1 fruit fly cellular context compared by ENCODE assay signal in genomic region chrX:262836-263235, dm6.
TF ChIP-seq lines count a peak whose summit lies in the region.

No protein-coding gene starts in this region.

TF ChIP-seq in whole organism, prepupa, 60 proteins besides CTCF, POLR2A, EP300 and RAD21 (continued from another document):
- TF ChIP-seq vri (GFP tag; optimal IDR thresholded peaks at IDR 0.05; lab: Kevin White, UChicago) (no peak), CG1621 (tag; optimal IDR thresholded peaks at IDR 0.05; lab: Kevin White, UChicago) (no peak), CG10631 (GFP tag; optimal IDR thresholded peaks at IDR 0.05; lab: Kevin White, UChicago) (no peak), CG15336 (GFP tag; IDR thresholded peaks at IDR 0.05; lab: Robert Waterston, UW) (0 out of 2 replicates have a peak, but pooled peaks have one; percentile 19), CG11902 (GFP tag; optimal IDR thresholded peaks at IDR 0.05; lab: Kevin White, UChicago) (no peak), CG8119 (GFP tag; IDR thresholded peaks at IDR 0.05; lab: Robert Waterston, UW) (no peak), Sox15 (GFP tag; optimal IDR thresholded peaks at IDR 0.05; lab: Kevin White, UChicago) (no peak), dsx (GFP tag; optimal IDR thresholded peaks at IDR 0.05; lab: Kevin White, UChicago; ENCODE audit: poor library complexity, severe bottlenecking) (no peak), fkh (GFP tag; optimal IDR thresholded peaks at IDR 0.05; lab: Kevin White, UChicago) (no peak), spab (GFP tag; optimal IDR thresholded peaks at IDR 0.05; lab: Kevin White, UChicago) (no peak), CG31627 (GFP tag; optimal IDR thresholded peaks at IDR 0.05; lab: Kevin White, UChicago) (no peak), Blimp-1 (GFP tag; optimal IDR thresholded peaks at IDR 0.05; lab: Kevin White, UChicago) (no peak), Sox14 (GFP tag; optimal IDR thresholded peaks at IDR 0.05; lab: Kevin White, UChicago) (no peak), CG32006 (GFP tag; optimal IDR thresholded peaks at IDR 0.05; lab: Kevin White, UChicago) (peak; percentile 34), CG3032 (tag; optimal IDR thresholded peaks at IDR 0.05; lab: Kevin White, UChicago) (no peak), CG6792 (GFP tag; optimal IDR thresholded peaks at IDR 0.05; lab: Kevin White, UChicago) (no peak), dac (GFP tag; optimal IDR thresholded peaks at IDR 0.05; lab: Kevin White, UChicago) (no peak), Ets96B (tag; optimal IDR thresholded peaks at IDR 0.05; lab: Kevin White, UChicago) (no peak), fd59A (GFP tag; optimal IDR thresholded peaks at IDR 0.05; lab: Kevin White, UChicago) (no peak), Eip93F (GFP tag; optimal IDR thresholded peaks at IDR 0.05; lab: Kevin White, UChicago) (no peak), Hr38 (GFP tag; optimal IDR thresholded peaks at IDR 0.05; lab: Kevin White, UChicago) (no peak), cyc (GFP tag; optimal IDR thresholded peaks at IDR 0.05; lab: Kevin White, UChicago) (no peak), Gug (GFP tag; IDR thresholded peaks at IDR 0.05; lab: Robert Waterston, UW) (no peak), CG7368 (GFP tag; optimal IDR thresholded peaks at IDR 0.05; lab: Kevin White, UChicago) (no peak), acj6 (GFP tag; optimal IDR thresholded peaks at IDR 0.05; lab: Kevin White, UChicago) (peak; percentile 25), salr (GFP tag; optimal IDR thresholded peaks at IDR 0.05; lab: Kevin White, UChicago) (no peak), CG9139 (GFP tag; optimal IDR thresholded peaks at IDR 0.05; lab: Kevin White, UChicago) (no peak), Eip75B (GFP tag; optimal IDR thresholded peaks at IDR 0.05; lab: Kevin White, UChicago) (no peak), CG6163 (GFP tag; IDR thresholded peaks at IDR 0.05; lab: Robert Waterston, UW) (no peak)
